Fruit fly (Drosophila melanogaster): Measurements from ENCODE around the gene Coa7.

Gene Coa7

DNA sequence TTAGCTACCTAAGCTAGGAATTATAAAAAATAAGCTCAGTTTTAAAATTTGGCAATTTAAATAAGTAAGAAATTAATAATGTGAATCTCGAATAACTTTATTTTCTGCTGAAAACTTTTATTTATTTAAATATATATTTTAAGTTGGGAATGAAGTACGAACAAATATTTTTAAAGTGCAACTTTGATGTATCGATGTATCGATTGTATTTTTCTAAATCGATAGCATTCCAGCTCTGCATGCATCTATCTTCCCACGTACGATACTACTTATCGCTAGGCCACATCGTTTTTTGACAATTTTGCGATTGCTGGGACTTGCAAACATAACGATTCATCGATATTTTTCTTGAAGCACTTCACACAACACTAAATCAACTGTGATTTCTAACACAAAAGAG, 5.9 kb upstream of the Coa7 start (continued):
- TF ChIP-seq CG32772 (GFP tag; IDR thresholded peaks at IDR 0.05) (no peak), CG33213 (GFP tag; optimal IDR thresholded peaks at IDR 0.05) (no peak), caup (GFP tag; optimal IDR thresholded peaks at IDR 0.05; ENCODE audit: severe bottlenecking) (no peak), Adf1 (GFP tag; IDR thresholded peaks at IDR 0.05) (no peak), pzg (GFP tag; optimal IDR thresholded peaks at IDR 0.05) (peak; percentile 74), YL-1 (GFP tag; optimal IDR thresholded peaks at IDR 0.05) (peak; percentile 5), CG7745 (tag; optimal IDR thresholded peaks at IDR 0.05) (no peak), ash1 (GFP tag; optimal IDR thresholded peaks at IDR 0.05) (no peak), hkb (optimal IDR thresholded peaks at IDR 0.05) (no peak), hkb (GFP tag; IDR thresholded peaks at IDR 0.05) (0 out of 2 replicates have a peak, but pooled peaks have one; percentile 20), Abd-B (GFP tag; optimal IDR thresholded peaks at IDR 0.05) (peak; percentile 16), CG16813 (GFP tag; IDR thresholded peaks at IDR 0.05; ENCODE audit: partially characterized antibody) (peak; percentile 99), usp (GFP tag; optimal IDR thresholded peaks at IDR 0.05) (no peak), CG16815 (GFP tag; optimal IDR thresholded peaks at IDR 0.05) (no peak), pita (GFP tag; optimal IDR thresholded peaks at IDR 0.05) (no peak), ato (GFP tag; IDR thresholded peaks at IDR 0.05; ENCODE audit: partially characterized antibody) (peak; percentile 95), ken (GFP tag; IDR thresholded peaks at IDR 0.05) (no peak), CG1603 (tag; optimal IDR thresholded peaks at IDR 0.05) (peak; percentile 61), CG4328 (GFP tag; optimal IDR thresholded peaks at IDR 0.05) (no peak), CG17912 (GFP tag; optimal IDR thresholded peaks at IDR 0.05) (no peak), Dp (GFP tag; optimal IDR thresholded peaks at IDR 0.05) (peak; percentile 36), eve (GFP tag; optimal IDR thresholded peaks at IDR 0.05) (no peak), oc (tag; optimal IDR thresholded peaks at IDR 0.05) (no peak), lmd (GFP tag; IDR thresholded peaks at IDR 0.05) (no peak), zfh1 (GFP tag; IDR thresholded peaks at IDR 0.05) (no peak), Gug (GFP tag; IDR thresholded peaks at IDR 0.05) (no peak; the same call in 3 of the 4 replicates), dysf (GFP tag; IDR thresholded peaks at IDR 0.05) (peak; percentile 52; the same call in 1 of the 3 replicates), CG9817 (tag; optimal IDR thresholded peaks at IDR 0.05) (peak; percentile 19), CG13775 (GFP tag; optimal IDR thresholded peaks at IDR 0.05) (peak; percentile 30), nerfin-2 (GFP tag; IDR thresholded peaks at IDR 0.05; ENCODE audit: partially characterized antibody) (peak; percentile 97), wor (GFP tag; IDR thresholded peaks at IDR 0.05) (no peak), CG3163 (GFP tag; optimal IDR thresholded peaks at IDR 0.05) (no peak), CG17186 (GFP tag; optimal IDR thresholded peaks at IDR 0.05) (no peak), CG1529 (GFP tag; optimal IDR thresholded peaks at IDR 0.05) (no peak), wek (GFP tag; optimal IDR thresholded peaks at IDR 0.05) (no peak), CG11695 (GFP tag; IDR thresholded peaks at IDR 0.05) (0 out of 3 replicates have a peak, but pooled peaks have one; percentile 32), BtbVII (GFP tag; optimal IDR thresholded peaks at IDR 0.05) (no peak), Xbp1 (GFP tag; optimal IDR thresholded peaks at IDR 0.05) (peak; percentile 23), CG16779 (GFP tag; IDR thresholded peaks at IDR 0.05) (no peak), Deaf1 (tag; optimal IDR thresholded peaks at IDR 0.05) (no peak), CG5180 (GFP tag; optimal IDR thresholded peaks at IDR 0.05) (no peak), pfk (GFP tag; optimal IDR thresholded peaks at IDR 0.05) (no peak), HmgZ (tag; optimal IDR thresholded peaks at IDR 0.05) (peak; percentile 54), CG2712 (tag; optimal IDR thresholded peaks at IDR 0.05) (peak; percentile 38), HHEX (GFP tag; optimal IDR thresholded peaks at IDR 0.05) (peak; percentile 20), amos (GFP tag; IDR thresholded peaks at IDR 0.05; ENCODE audit: partially characterized antibody) (peak; percentile 98), shn (GFP tag; optimal IDR thresholded peaks at IDR 0.05) (no peak), tgo (GFP tag; IDR thresholded peaks at IDR 0.05) (no peak), grn (GFP tag; optimal IDR thresholded peaks at IDR 0.05) (peak; percentile 12), hbn (GFP tag; IDR thresholded peaks at IDR 0.05; ENCODE audit: partially characterized antibody) (peak; percentile 96), sna (GFP tag; IDR thresholded peaks at IDR 0.05; ENCODE audit: partially characterized antibody) (peak; percentile 90)

Data from whole organism, embryonic.